Worm (Caenorhabditis elegans): ENCODE results near the gene srh-69.
A peak's percentile ranks its signal among the peaks of the same experiment; 100 is the strongest.

DNA sequence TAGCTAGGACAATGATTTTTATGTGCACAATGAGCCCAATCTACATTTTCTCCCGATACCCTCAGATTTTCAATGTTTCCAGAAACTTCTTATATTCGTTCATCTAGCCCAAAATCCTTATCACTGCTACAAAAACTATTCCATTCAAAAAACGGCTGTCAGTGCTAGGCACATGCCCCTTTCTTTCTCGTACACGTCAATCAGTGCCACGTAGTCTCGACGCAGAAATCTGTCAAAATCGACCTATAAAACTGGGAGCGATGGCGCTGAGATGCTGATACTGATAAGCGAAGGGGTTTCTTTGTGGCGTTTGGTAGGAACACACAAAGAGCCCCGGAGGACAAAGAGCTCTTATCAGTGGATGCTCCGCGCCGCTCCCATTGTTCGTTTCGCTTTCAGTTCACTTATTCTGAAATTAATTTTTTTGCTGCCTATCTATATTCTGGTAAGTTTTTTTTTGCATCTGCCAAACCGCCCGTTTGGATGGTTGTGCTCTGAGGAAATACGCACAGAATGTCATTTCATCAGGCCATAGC is 4.4 kb upstream of the srh-69 start, which contains the start of gene srh-70:
- TF ChIP-seq nhr-237 (tag; optimal IDR thresholded peaks at IDR 0.05) = no peak
- no peak for TF ChIP-seq R02D3.7 (tag; optimal IDR thresholded peaks at IDR 0.05)
- no peak for TF ChIP-seq nhr-11 (tag; optimal IDR thresholded peaks at IDR 0.05)
- TF ChIP-seq lin-29 (GFP tag; IDR thresholded peaks at IDR 0.05) = no peak
- no peak for TF ChIP-seq daf-12 (tag; optimal IDR thresholded peaks at IDR 0.05)
- TF ChIP-seq mep-1 (tag; optimal IDR thresholded peaks at IDR 0.05) = no peak
- no peak for TF ChIP-seq F49E8.2 (tag; optimal IDR thresholded peaks at IDR 0.05; ENCODE audit: borderline replicate concordance)
- TF ChIP-seq pqm-1 (tag; optimal IDR thresholded peaks at IDR 0.05) = peak; percentile 94
- TF ChIP-seq rbr-2 (tag; optimal IDR thresholded peaks at IDR 0.05) = no peak
- no peak for TF ChIP-seq aly-2 (tag; optimal IDR thresholded peaks at IDR 0.05)

Data from whole organism, L4 larva.